Worm (Caenorhabditis elegans): Measurements from ENCODE around the gene cth-2.

Gene cth-2

DNA sequence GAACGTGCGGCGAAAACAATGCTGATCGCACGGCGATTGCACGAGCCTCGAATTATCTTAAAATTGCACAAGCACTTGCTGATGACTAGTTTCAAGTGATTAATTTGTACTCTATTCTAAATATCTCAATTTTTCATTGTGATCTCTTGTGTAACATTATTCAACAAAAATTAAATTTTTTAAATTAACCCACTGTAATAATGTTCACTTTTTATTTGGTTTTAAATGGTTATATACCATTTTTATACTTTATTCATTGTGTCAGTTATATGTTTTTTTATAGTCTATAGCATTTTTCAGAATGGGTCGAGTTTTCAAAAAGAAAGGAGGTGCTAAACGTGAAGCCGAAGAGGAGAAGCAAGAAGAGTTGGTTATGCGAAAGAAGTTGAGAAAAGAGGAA, 4.1 kb downstream of the cth-2 start, which contains the start of gene ZK1127.4:
Gene ZK1127.4 (plus strand): TSS at position 301 of the 400 bp plus-strand sequence.
- no peak for TF ChIP-seq mxl-3 (GFP tag; optimal IDR thresholded peaks at IDR 0.05)
- TF ChIP-seq Y105C5A.15 (GFP tag; IDR thresholded peaks at IDR 0.05), result no peak
- TF ChIP-seq pqm-1 (tag; optimal IDR thresholded peaks at IDR 0.05), result no peak
- TF ChIP-seq ces-1 (GFP tag; optimal IDR thresholded peaks at IDR 0.05), result no peak
- no peak for TF ChIP-seq aly-2 (tag; optimal IDR thresholded peaks at IDR 0.05)
- no peak for TF ChIP-seq F37D6.2 (tag; optimal IDR thresholded peaks at IDR 0.05)
- TF ChIP-seq cey-2 (tag; optimal IDR thresholded peaks at IDR 0.05; ENCODE audit: borderline replicate concordance, insufficient read depth), result no peak

DNA sequence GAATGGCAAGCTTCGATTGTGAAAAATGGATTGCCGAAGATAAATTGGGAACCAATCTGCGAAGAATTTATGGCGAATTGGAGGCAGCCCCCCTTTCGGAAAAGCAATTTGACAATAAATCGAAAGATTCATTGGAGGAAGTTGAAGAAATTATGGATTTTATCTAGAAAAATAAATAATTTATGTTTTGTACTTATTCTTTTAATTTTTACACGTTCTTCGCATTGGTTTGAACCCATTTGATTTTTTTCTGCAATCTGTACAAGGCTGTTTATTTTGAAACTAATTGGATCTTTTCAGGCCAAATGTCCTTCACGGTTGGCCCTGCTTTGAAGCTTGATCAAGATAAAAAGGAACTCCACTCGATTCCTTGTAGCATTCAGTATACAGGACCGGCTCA, 4.8 kb downstream of the cth-2 start, which contains the start of gene ZK1127.13:
Gene ZK1127.13 (plus strand): TSS at position 301 of the 400 bp plus-strand sequence.
- TF ChIP-seq lim-7 (GFP tag; IDR thresholded peaks at IDR 0.05), result no peak
- TF ChIP-seq dve-1 (tag; optimal IDR thresholded peaks at IDR 0.05; ENCODE audit: insufficient read depth), result no peak
- TF ChIP-seq ZK546.5 (tag; optimal IDR thresholded peaks at IDR 0.05), result no peak
- TF ChIP-seq pqm-1 (tag; optimal IDR thresholded peaks at IDR 0.05), result no peak
- TF ChIP-seq nhr-25 (tag; optimal IDR thresholded peaks at IDR 0.05; ENCODE audit: borderline replicate concordance, insufficient read depth), result no peak
- no peak for TF ChIP-seq nhr-41 (GFP tag; IDR thresholded peaks at IDR 0.05)
- TF ChIP-seq F37D6.2 (tag; optimal IDR thresholded peaks at IDR 0.05), result no peak
- no peak for TF ChIP-seq egl-27 (tag; optimal IDR thresholded peaks at IDR 0.05)
- TF ChIP-seq lir-3 (tag; optimal IDR thresholded peaks at IDR 0.05), result no peak
- no peak for TF ChIP-seq Y48G9A.11 (GFP tag; IDR thresholded peaks at IDR 0.05)
- TF ChIP-seq fkh-10 (GFP tag; optimal IDR thresholded peaks at IDR 0.05), result no peak
- TF ChIP-seq set-16 (GFP tag; IDR thresholded peaks at IDR 0.05), result no peak
- TF ChIP-seq mxl-3 (GFP tag; optimal IDR thresholded peaks at IDR 0.05), result no peak
- TF ChIP-seq nhr-237 (tag; optimal IDR thresholded peaks at IDR 0.05), result no peak
- no peak for TF ChIP-seq sdz-12 (GFP tag; optimal IDR thresholded peaks at IDR 0.05)
- TF ChIP-seq ceh-20 (GFP tag; IDR thresholded peaks at IDR 0.05), result no peak
- no peak for TF ChIP-seq hlh-30 (tag; optimal IDR thresholded peaks at IDR 0.05; ENCODE audit: insufficient read depth)
- TF ChIP-seq nhr-11 (tag; optimal IDR thresholded peaks at IDR 0.05), result no peak
- no peak for TF ChIP-seq zfp-2 (tag; optimal IDR thresholded peaks at IDR 0.05)
- TF ChIP-seq nhr-6 (tag; optimal IDR thresholded peaks at IDR 0.05), result no peak

DNA sequence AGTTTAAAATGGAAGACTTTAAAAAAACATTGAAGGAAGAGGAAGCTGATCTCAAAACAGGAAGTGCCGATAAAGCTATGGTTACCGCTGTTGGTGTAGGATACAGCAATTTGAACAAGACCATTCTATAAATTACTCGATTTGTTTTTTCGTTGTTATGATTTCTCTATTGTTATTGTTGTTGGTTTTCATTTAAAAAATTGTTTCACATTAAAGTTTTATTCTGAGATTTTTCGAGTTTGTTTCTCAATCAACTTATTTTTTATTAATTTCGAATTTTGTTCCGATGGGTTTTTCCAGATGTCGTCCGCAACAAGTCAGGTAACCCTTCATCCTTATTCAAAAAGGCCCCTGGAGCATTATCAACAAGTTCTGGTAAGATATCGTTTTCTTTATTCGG, 6.0 kb downstream of the cth-2 start, which contains the start of gene ZK1127.12:
Gene ZK1127.12 (plus strand): TSS at position 301 of the 400 bp plus-strand sequence.
- TF ChIP-seq mxl-2 (GFP tag; conservative IDR thresholded peaks at IDR 0.05), result no peak
- no peak for TF ChIP-seq Y5F2A.4 (GFP tag; optimal IDR thresholded peaks at IDR 0.05)
- no peak for TF ChIP-seq ceh-82 (tag; optimal IDR thresholded peaks at IDR 0.05)
- 0 out of 2 replicates have a peak, but pooled peaks have one; percentile 28 for TF ChIP-seq lin-38 (GFP tag; IDR thresholded peaks at IDR 0.05)

DNA sequence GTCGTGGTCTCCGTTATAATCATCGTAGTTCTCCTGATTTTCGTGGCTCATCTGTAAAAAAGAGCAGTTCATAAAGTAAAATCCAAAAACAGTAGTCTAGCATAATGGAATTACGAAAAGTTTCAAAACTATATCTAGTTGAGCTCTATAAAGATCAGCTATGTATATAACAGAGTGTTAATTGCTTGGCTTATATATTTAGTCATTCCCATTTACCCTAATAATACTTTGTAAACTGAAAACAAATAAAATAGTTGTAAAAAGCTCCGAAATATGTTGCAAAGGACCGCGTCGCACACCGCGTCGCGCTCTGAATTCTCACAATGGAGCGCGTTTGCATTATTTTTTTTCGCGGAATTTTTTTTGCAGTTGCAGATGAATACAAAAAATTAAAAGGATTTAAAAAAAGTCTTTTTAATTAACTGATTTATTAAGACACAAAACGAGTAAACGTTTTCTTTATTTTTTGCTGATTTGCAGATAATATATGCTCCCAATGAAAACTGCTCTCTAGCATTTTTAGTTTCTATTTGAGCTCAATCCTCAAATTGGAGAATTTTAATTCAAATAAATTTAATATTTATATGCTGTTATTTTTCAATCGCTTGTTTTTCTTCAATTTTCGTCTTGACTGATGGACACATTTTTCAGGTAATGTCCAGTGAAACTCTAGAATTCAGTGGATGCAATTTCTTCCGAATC, 7.6 kb downstream of the cth-2 start, which contains the start of the genes tcer-1 and ZK1127.5:
Gene tcer-1 (minus strand): TSS at position 51 of the 702 bp plus-strand sequence.
Gene ZK1127.5 (plus strand): TSS at position 652 of the 702 bp plus-strand sequence.
- peak; percentile 50 for TF ChIP-seq dve-1 (tag; optimal IDR thresholded peaks at IDR 0.05; ENCODE audit: insufficient read depth)
- TF ChIP-seq hlh-30 (tag; optimal IDR thresholded peaks at IDR 0.05; ENCODE audit: insufficient read depth), result peak; percentile 36
- TF ChIP-seq nhr-6 (tag; optimal IDR thresholded peaks at IDR 0.05), result peak; percentile 44
- TF ChIP-seq daf-16 (GFP tag; optimal IDR thresholded peaks at IDR 0.05), result no peak
- TF ChIP-seq daf-16 (tag; optimal IDR thresholded peaks at IDR 0.05), result peak; percentile 31
- peak; percentile 65 for TF ChIP-seq mep-1 (tag; optimal IDR thresholded peaks at IDR 0.05)
- no peak for TF ChIP-seq fos-1 (tag; optimal IDR thresholded peaks at IDR 0.05)
- TF ChIP-seq unc-130 (GFP tag; optimal IDR thresholded peaks at IDR 0.05), result peak; percentile 43
- TF ChIP-seq rbr-2 (tag; optimal IDR thresholded peaks at IDR 0.05), result peak; percentile 30
- TF ChIP-seq dpl-1 (GFP tag; optimal IDR thresholded peaks at IDR 0.05), result peak; percentile 65
- peak; percentile 96 for TF ChIP-seq lin-38 (GFP tag; IDR thresholded peaks at IDR 0.05)
- no peak for TF ChIP-seq lin-1 (GFP tag; IDR thresholded peaks at IDR 0.05)
- TF ChIP-seq mdl-1 (tag; optimal IDR thresholded peaks at IDR 0.05), result peak in 1 of 2 experiments; percentile 6
- TF ChIP-seq dmd-6 (GFP tag; IDR thresholded peaks at IDR 0.05), result 0 out of 2 replicates have a peak, but pooled peaks have one; percentile 9
- TF ChIP-seq egl-27 (tag; optimal IDR thresholded peaks at IDR 0.05), result no peak
- TF ChIP-seq lin-15B (tag; optimal IDR thresholded peaks at IDR 0.05), result no peak
- peak; percentile 68 for TF ChIP-seq mes-2 (tag; optimal IDR thresholded peaks at IDR 0.05; ENCODE audit: poor library complexity, severe bottlenecking)
- peak; percentile 57 for TF ChIP-seq T20F7.1 (GFP tag; optimal IDR thresholded peaks at IDR 0.05)
- TF ChIP-seq nhr-28 (tag; optimal IDR thresholded peaks at IDR 0.05), result peak; percentile 18
- peak in 1 of 2 experiments; percentile 83 for TF ChIP-seq lsy-2 (tag; optimal IDR thresholded peaks at IDR 0.05)

All from whole organism, L4 larva.